Fruit fly (Drosophila melanogaster) whole organism, prepupa: ENCODE measurements around the gene CG15482.

ENCODE experiments used
- CG10631 ChIP-seq: fragments of 200-800 bp; sonication (Bioruptor generic); optimal IDR thresholded peaks from 2 replicates; lab custom pipeline; 2016; ENCODE audit warnings: missing biosample characterization, missing genetic modification characterization
- CG16779 ChIP-seq: fragments of 200-800 bp; sonication (Bioruptor generic); optimal IDR thresholded peaks from 3 replicates; lab custom pipeline; 2017; ENCODE audit warnings: missing biosample characterization, mild to moderate bottlenecking, missing genetic modification characterization
- CG31627 ChIP-seq: fragments of 200-800 bp; sonication (Bioruptor generic); optimal IDR thresholded peaks from 3 replicates; lab custom pipeline; 2016; ENCODE audit warnings: missing biosample characterization, missing genetic modification characterization
- CG9139 ChIP-seq: fragments of 200-800 bp; sonication (Bioruptor generic); optimal IDR thresholded peaks from 3 replicates; lab custom pipeline; 2017; ENCODE audit warnings: missing biosample characterization, mild to moderate bottlenecking, missing genetic modification characterization
- Lpt ChIP-seq: fragments of 200-800 bp; sonication (Bioruptor generic); optimal IDR thresholded peaks from 3 replicates; lab custom pipeline; 2016; ENCODE audit warnings: missing biosample characterization, missing genetic modification characterization
- Met ChIP-seq: fragments of 200-800 bp; sonication (Bioruptor generic); optimal IDR thresholded peaks from 3 replicates; lab custom pipeline; 2016; ENCODE audit warnings: missing biosample characterization, missing genetic modification characterization
- achi ChIP-seq: fragments of 200-800 bp; sonication (Bioruptor generic); optimal IDR thresholded peaks from 3 replicates; lab custom pipeline; 2016; ENCODE audit warnings: missing biosample characterization, missing genetic modification characterization
- eg ChIP-seq: fragments of 200-800 bp; sonication (Bioruptor generic); IDR thresholded peaks from 3 replicates; pipeline ENCODE4 v1.3.6; 2022; ENCODE audit warnings: missing biosample characterization, missing genetic modification characterization
- fd59A ChIP-seq: fragments of 200-800 bp; sonication (Bioruptor generic); optimal IDR thresholded peaks from 2 replicates; lab custom pipeline; 2017; ENCODE audit warnings: missing biosample characterization, mild to moderate bottlenecking, missing genetic modification characterization, missing genetic modification reagents
- lz ChIP-seq: fragments of 200-800 bp; sonication (Bioruptor generic); optimal IDR thresholded peaks from 3 replicates; lab custom pipeline; 2016; ENCODE audit warnings: missing biosample characterization, missing genetic modification characterization
- net ChIP-seq: fragments of 200-800 bp; sonication (Bioruptor generic); optimal IDR thresholded peaks from 3 replicates; lab custom pipeline; 2016; ENCODE audit warnings: missing biosample characterization, missing genetic modification characterization
- salr ChIP-seq, 2 experiments: fragments of 200-800 bp; sonication (Bioruptor generic); optimal IDR thresholded peaks; 3 replicates each; lab custom pipeline; 2016 to 2018; ENCODE audit warnings: missing biosample characterization in 2 of 2, missing genetic modification characterization in 2 of 2, mild to moderate bottlenecking in 1 of 2

DNA sequence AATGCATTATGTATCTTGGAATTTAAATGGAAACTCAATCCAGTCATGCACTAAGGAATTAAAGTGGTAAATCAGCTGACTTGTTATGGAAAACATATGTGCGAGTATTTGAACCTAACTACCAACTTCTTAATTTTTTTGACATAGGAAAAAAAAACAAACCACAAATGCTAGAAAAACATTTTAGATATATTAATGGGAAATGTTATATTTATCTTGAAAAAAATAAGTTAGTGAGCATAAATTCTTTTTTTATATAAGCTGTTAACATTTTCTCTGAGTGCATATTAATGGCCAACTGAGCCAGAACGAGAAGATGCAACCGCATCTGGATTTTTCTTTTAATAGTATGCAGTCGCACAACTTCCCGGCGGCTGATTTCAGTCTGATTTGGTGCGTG, 39.6 kb upstream of the CG15482 start:
- TF ChIP-seq CG9139 (GFP tag; lab: Kevin White, UChicago): no peak
- TF ChIP-seq eg: no peak
- no peak for TF ChIP-seq net
- no peak for TF ChIP-seq fd59A
- TF ChIP-seq Met: no peak
- no peak for TF ChIP-seq CG16779 (tag; lab: Kevin White, UChicago)
- no peak for TF ChIP-seq CG10631
- no peak for TF ChIP-seq salr (GFP tag; optimal IDR thresholded peaks at IDR 0.05; lab: Kevin White, UChicago)
- TF ChIP-seq achi (GFP tag; lab: Kevin White, UChicago): peak; percentile 22
- TF ChIP-seq CG31627 (GFP tag; lab: Kevin White, UChicago): no peak
- no peak for TF ChIP-seq lz (GFP tag; lab: Kevin White, UChicago)
- TF ChIP-seq Lpt (GFP tag; lab: Kevin White, UChicago): peak; percentile 20
